Worm (Caenorhabditis elegans) whole organism, midembryonic: ENCODE data around the gene T24C2.3.

ENCODE experiments used
- T22C8.4 ChIP-seq: fragments of 200-800 bp; sonication (Bioruptor generic); IDR thresholded peaks from 2 replicates; pipeline ENCODE4 v1.3.6; 2022; ENCODE audit warnings: missing genetic modification characterization, missing compliant biosample characterization
- klf-2 ChIP-seq: fragments of 200-800 bp; sonication (Bioruptor generic); conservative IDR thresholded peaks from 2 replicates; pipeline ENCODE4 v1.3.6; 2022; ENCODE audit warnings: missing genetic modification reagents, missing genetic modification characterization, missing compliant biosample characterization
- ref-1 ChIP-seq: fragments of 200-800 bp; sonication (Bioruptor generic); conservative IDR thresholded peaks from 2 replicates; pipeline ENCODE4 v1.3.6; 2022; ENCODE audit warnings: missing genetic modification reagents, missing genetic modification characterization, missing compliant biosample characterization
- ztf-29 ChIP-seq: fragments of 200-800 bp; sonication (Bioruptor generic); IDR thresholded peaks from 2 replicates; pipeline ENCODE4 v1.3.6; 2022; ENCODE audit warnings: missing genetic modification reagents, missing genetic modification characterization, missing compliant biosample characterization

DNA sequence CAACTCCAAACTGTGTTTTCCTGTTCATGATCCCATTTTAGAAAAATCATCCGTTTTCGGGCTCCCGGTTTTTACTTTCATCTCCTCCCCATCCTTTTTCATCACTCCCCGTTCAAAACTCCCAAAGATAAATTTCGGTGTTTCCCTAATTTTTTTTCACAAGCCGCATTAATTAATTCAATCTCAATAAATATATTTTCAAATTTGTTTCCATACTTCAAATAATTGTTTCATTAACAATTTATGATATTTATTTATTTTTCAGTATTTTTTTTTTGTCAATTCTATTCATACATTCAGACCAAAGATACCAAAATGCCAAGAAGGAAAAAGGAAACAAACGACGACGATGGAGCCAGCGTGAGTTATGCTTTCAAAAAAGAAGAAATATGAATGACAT, 22.9 kb upstream of the T24C2.3 start, which contains the start of gene D1025.1:
- TF ChIP-seq T22C8.4 (GFP tag; lab: Robert Waterston, UW) (no peak), ztf-29 (no peak), ref-1 (GFP tag; lab: Robert Waterston, UW) (no peak), klf-2 (no peak)
